Worm (Caenorhabditis elegans) whole organism, early embryonic: ENCODE measurements around the gene R07A4.4.

Experiments used
- F13C5.2 ChIP-seq: sonication (generic microtip); optimal IDR thresholded peaks from 2 replicates; lab custom pipeline; 2017; ENCODE audit warnings: mild to moderate bottlenecking, missing genetic modification characterization, inconsistent platforms, missing compliant biosample characterization
- aly-1 ChIP-seq: sonication (generic microtip); optimal IDR thresholded peaks from 2 replicates; lab custom pipeline; 2016; ENCODE audit warnings: missing genetic modification characterization, missing compliant biosample characterization
- ama-1 ChIP-seq: fragments of 150-350 bp; optimal IDR thresholded peaks from 2 replicates; lab custom pipeline; 2014
- hmbx-1 ChIP-seq: sonication (generic microtip); optimal IDR thresholded peaks from 2 replicates; lab custom pipeline; 2016; ENCODE audit warnings: mild to moderate bottlenecking, missing genetic modification characterization, missing compliant biosample characterization
- hnd-1 ChIP-seq: sonication (generic microtip); optimal IDR thresholded peaks from 2 replicates; lab custom pipeline; 2016; ENCODE audit warnings: missing genetic modification characterization, missing compliant biosample characterization
- scrt-1 ChIP-seq: fragments of 200-800 bp; sonication (Bioruptor generic); IDR thresholded peaks from 2 replicates; pipeline ENCODE4 v1.3.6; 2022; ENCODE audit warnings: missing genetic modification characterization, missing compliant biosample characterization
- sea-1 ChIP-seq: fragments of 200-800 bp; sonication (Bioruptor generic); conservative IDR thresholded peaks from 2 replicates; pipeline ENCODE4 v1.3.6; 2022; ENCODE audit warnings: missing genetic modification characterization, missing compliant biosample characterization
- tra-4 ChIP-seq: sonication (generic microtip); optimal IDR thresholded peaks from 2 replicates; lab custom pipeline; 2017; ENCODE audit warnings: missing genetic modification characterization, missing compliant biosample characterization

DNA sequence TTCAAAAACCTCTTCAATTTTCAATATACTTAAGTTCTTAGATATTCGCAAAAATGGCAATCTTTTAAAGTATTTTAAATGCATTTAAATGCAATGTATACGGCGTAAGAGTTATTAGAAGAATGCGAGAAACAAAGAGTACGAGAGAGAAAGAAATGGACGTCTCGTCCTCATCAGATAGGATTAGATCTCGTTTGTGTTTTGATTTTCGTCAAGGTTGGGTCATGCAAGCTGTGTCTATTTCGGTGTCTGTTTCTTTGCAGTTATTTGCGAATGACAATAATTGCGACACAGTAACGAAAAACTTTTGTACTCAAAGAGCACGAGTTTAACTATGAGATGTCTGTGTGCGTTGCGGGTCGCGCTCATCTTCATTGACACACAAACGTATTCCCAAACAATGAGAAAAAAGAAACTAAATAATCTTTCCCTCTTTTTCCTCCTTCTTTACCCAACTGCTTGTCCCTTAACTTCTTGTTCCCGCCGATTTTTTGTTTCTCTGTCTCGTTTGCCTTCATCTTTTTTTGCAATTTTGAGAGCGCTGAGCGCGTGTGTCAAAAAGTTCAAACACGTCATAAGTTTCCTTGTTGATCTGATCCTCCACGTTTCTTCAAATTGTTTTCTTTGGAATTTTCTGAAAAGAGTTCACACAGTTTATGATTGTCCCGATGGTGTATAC is 9.6 kb upstream of the R07A4.4 start:
- TF ChIP-seq hmbx-1 (tag; lab: Kevin White, UChicago) (no peak), hnd-1 (tag; lab: Kevin White, UChicago) (no peak), sea-1 (GFP tag; lab: Robert Waterston, UW) (no peak), scrt-1 (GFP tag; lab: Robert Waterston, UW) (no peak), F13C5.2 (no peak), ama-1 (lab: Kevin White, UChicago) (no peak), aly-1 (tag; lab: Kevin White, UChicago) (no peak), tra-4 (tag; lab: Kevin White, UChicago) (no peak)
